Worm (Caenorhabditis elegans) whole organism, L4/young adult: ENCODE measurements around the gene Y37E11B.7.

Source experiments
- W03F9.2 ChIP-seq: fragments of 150-350 bp; optimal IDR thresholded peaks from 2 replicates; lab custom pipeline; 2014; ENCODE audit warnings: missing biosample characterization, missing genetic modification characterization
- him-1 ChIP-seq: sonication (generic microtip); optimal IDR thresholded peaks from 2 replicates; lab custom pipeline; 2016; ENCODE audit warnings: missing genotype, missing genetic modification reagents, missing genetic modification characterization, missing compliant biosample characterization

DNA sequence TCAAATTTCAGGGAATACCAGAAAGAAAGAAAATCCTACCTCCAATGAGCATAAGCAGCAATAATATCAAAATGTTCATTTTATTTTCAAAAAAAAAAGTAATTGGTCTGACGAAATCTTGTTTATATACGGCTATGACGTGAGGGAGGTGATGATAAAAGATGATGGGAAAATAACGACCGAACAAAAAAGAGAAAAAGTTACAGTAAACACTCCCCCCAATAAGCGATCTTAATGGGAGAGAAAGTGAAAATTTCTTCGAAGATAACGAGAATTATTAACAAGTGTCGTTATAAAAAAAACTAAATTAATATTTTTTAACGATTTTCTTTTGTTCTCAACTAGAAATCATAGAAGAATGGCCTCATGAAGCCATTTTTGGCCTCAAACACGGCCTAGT lies at the start of gene Y37E11B.7:
- TF ChIP-seq him-1 (tag; lab: Kevin White, UChicago) (no peak), W03F9.2 (tag; lab: Kevin White, UChicago) (no peak)
